Fruit fly (Drosophila melanogaster) whole organism, wandering third instar larva: ENCODE measurements around the gene Cmpk.

Experiments used
- Abd-B ChIP-seq: fragments of >200 bp; optimal IDR thresholded peaks from 2 replicates; lab custom pipeline; 2017; ENCODE audit warnings: missing biosample characterization, missing genetic modification characterization
- Dif ChIP-seq: fragments of 200-275, 200-300 bp; sonication (Bioruptor generic); optimal IDR thresholded peaks from 2 replicates; lab custom pipeline; 2018; ENCODE audit warnings: missing biosample characterization, missing genetic modification characterization; ENCODE audit not compliant: partially characterized antibody
- Hnf4 ChIP-seq: fragments of 200-800 bp; sonication (Bioruptor generic); optimal IDR thresholded peaks from 2 replicates; lab custom pipeline; 2016; ENCODE audit warnings: missing biosample characterization, mild to moderate bottlenecking, missing genetic modification characterization
- Hr83 ChIP-seq: fragments of 200-300 bp; sonication (Bioruptor generic); optimal IDR thresholded peaks from 2 replicates; lab custom pipeline; 2016; ENCODE audit warnings: missing biosample characterization, mild to moderate bottlenecking, missing genetic modification characterization, moderate library complexity; ENCODE audit not compliant: poor library complexity, severe bottlenecking
- br ChIP-seq: fragments of 200-800 bp; sonication (Bioruptor generic); optimal IDR thresholded peaks from 2 replicates; lab custom pipeline; 2016; ENCODE audit warnings: missing biosample characterization, missing genetic modification characterization
- brk ChIP-seq: fragments of 200-800 bp; sonication (Bioruptor generic); optimal IDR thresholded peaks from 2 replicates; lab custom pipeline; 2016; ENCODE audit warnings: missing biosample characterization, mild to moderate bottlenecking, missing genetic modification characterization
- foxo ChIP-seq, 2 experiments: fragments of 200-800 bp; sonication (Bioruptor generic); optimal IDR thresholded peaks; 2 replicates in 1 of 2; 3 replicates in 1 of 2; lab custom pipeline; 2016 to 2017; ENCODE audit warnings: missing biosample characterization in 2 of 2, missing genetic modification characterization in 2 of 2
- fru ChIP-seq: fragments of 200-800 bp; sonication (Bioruptor generic); optimal IDR thresholded peaks from 3 replicates; lab custom pipeline; 2016; ENCODE audit warnings: missing biosample characterization, mild to moderate bottlenecking, missing genetic modification characterization
- lola ChIP-seq: fragments of >200 bp; optimal IDR thresholded peaks from 2 replicates; lab custom pipeline; 2017; ENCODE audit warnings: missing biosample characterization, missing genetic modification characterization
- pan ChIP-seq: fragments of >200 bp; optimal IDR thresholded peaks from 2 replicates; lab custom pipeline; 2017
- tai ChIP-seq: sonication (Bioruptor generic); optimal IDR thresholded peaks from 2 replicates; lab custom pipeline; 2016; ENCODE audit warnings: missing biosample characterization, missing genetic modification characterization

dm6 chr3R:26012288-26012687, 43.0 kb downstream of the Cmpk start:
- TF ChIP-seq fru (GFP tag; lab: Kevin White, UChicago), result no peak
- TF ChIP-seq tai (GFP tag; lab: Kevin White, UChicago), result no peak
- TF ChIP-seq foxo (GFP tag; optimal IDR thresholded peaks at IDR 0.05; lab: Kevin White, UChicago), result no peak
- TF ChIP-seq Hr83 (GFP tag; lab: Kevin White, UChicago), result no peak
- TF ChIP-seq brk (GFP tag; lab: Kevin White, UChicago), result no peak
- TF ChIP-seq pan, result no peak
- no peak for TF ChIP-seq br (GFP tag; lab: Kevin White, UChicago)
- TF ChIP-seq lola (GFP tag; lab: Kevin White, UChicago), result no peak
- no peak for TF ChIP-seq Hnf4
- TF ChIP-seq Dif (GFP tag; lab: Kevin White, UChicago), result no peak
- TF ChIP-seq Abd-B (GFP tag; lab: Kevin White, UChicago), result no peak
